Worm (Caenorhabditis elegans): ENCODE results near the gene exos-2.

Gene exos-2

DNA sequence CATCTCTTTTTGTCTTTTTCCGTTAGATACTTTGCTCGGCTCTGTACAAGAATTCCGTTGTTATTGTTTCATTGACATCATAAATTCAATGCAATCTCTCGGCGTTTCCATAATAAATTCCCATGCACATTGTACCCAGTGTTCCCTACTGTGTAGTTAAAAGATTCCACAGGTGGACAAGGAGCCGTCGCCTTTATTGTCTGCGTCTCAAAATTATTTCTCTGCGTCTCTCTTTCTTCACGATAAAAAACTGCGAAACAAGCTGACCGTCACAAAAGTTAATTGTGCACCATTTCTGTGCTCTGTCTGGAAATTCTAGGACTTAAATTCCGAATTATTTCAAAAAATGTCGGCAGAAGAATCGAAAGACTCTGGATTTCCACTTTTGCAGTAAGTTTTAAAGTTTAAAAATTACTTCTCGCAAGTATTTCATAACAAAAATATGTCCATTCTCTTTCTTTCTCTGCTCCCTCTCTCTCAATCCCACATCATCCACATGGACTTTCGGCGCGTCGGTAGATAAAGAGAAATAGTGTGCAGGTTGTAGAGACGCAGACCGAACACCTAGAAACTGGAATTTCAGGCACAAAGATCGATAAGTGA is 26.8 kb downstream of the exos-2 start:
- TF ChIP-seq hmg-1.2 (GFP tag; IDR thresholded peaks at IDR 0.05) (peak; percentile 86), T07F8.4 (tag; optimal IDR thresholded peaks at IDR 0.05) (no peak), cebp-1 (GFP tag; IDR thresholded peaks at IDR 0.05) (peak; percentile 55; the same call in 1 of the 2 replicates), cebp-1 (tag; optimal IDR thresholded peaks at IDR 0.05) (peak; percentile 81), B0035.1 (tag; optimal IDR thresholded peaks at IDR 0.05) (no peak), pbrm-1 (GFP tag; IDR thresholded peaks at IDR 0.05) (0 out of 2 replicates have a peak, but pooled peaks have one; percentile 35), snpc-4 (GFP tag; optimal IDR thresholded peaks at IDR 0.05) (no peak), snpc-4 (tag; optimal IDR thresholded peaks at IDR 0.05) (peak in 2 of 4 experiments; percentile 8 to 32), nhr-80 (tag; optimal IDR thresholded peaks at IDR 0.05) (peak; percentile 82)

DNA sequence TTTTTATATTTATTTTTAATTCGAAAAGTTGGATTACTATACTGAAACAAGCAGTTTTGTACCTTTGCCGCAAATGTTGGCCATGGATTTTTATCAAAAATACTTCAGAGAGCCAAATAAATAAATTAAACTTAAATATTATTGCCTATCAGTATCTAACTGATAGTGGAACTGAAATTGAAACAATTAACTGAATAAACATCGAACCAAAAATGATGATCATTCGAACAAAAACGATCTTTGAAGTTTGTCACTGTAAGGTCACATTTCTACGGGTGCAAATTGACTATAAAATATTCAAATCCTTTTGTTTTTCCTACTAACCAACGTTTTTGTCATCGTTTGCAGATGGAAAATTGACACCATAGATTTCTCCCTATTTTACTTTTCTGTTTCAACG is 27.7 kb downstream of the exos-2 start:
- TF ChIP-seq nhr-80 (tag; optimal IDR thresholded peaks at IDR 0.05) (peak; percentile 1), pha-4 (tag; optimal IDR thresholded peaks at IDR 0.05) (no peak), dpff-1 (tag; optimal IDR thresholded peaks at IDR 0.05) (no peak), Y95B8A.8 (GFP tag; IDR thresholded peaks at IDR 0.05) (no peak), K11D2.4 (GFP tag; IDR thresholded peaks at IDR 0.05) (no peak), rec-8 (tag; optimal IDR thresholded peaks at IDR 0.05) (no peak)

DNA sequence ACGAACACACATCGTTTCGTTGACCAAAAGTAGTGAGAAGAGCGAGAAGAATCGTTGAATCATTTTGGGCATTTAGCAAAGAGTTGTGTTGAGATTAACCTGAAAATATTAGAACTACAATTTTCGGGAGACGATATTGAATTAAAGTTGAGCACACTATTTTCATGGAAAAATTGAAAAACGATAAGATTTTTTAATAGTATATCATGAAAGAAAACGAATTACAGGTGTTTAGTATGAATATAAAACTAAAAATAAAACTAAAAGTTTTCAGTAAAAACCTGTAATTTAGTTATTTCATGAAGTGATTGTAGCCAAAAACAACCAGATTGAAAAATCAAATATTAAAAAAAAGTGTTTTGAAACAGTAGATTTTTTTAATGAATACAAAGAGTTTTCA is 42.2 kb downstream of the exos-2 start, which contains the start of gene lgc-10:
Gene lgc-10 (minus strand): TSS at position 101 of the 400 bp plus-strand sequence.
- TF ChIP-seq hlh-26 (GFP tag; conservative IDR thresholded peaks at IDR 0.05) (no peak), rpc-1 (optimal IDR thresholded peaks at IDR 0.05) (no peak), rpc-1 (tag; optimal IDR thresholded peaks at IDR 0.05) (no peak), efl-1 (GFP tag; optimal IDR thresholded peaks at IDR 0.05) (no peak), somi-1 (GFP tag; optimal IDR thresholded peaks at IDR 0.05) (no peak), ceh-27 (GFP tag; optimal IDR thresholded peaks at IDR 0.05) (no peak), ztf-22 (GFP tag; optimal IDR thresholded peaks at IDR 0.05) (no peak), tlf-1 (GFP tag; optimal IDR thresholded peaks at IDR 0.05) (no peak), ceh-58 (GFP tag; IDR thresholded peaks at IDR 0.05) (no peak), B0336.3 (GFP tag; IDR thresholded peaks at IDR 0.05) (no peak), F22D6.2 (tag; optimal IDR thresholded peaks at IDR 0.05) (no peak), Y53G8AR.9 (GFP tag; conservative IDR thresholded peaks at IDR 0.05) (no peak), F37B4.10 (GFP tag; IDR thresholded peaks at IDR 0.05) (no peak), atf-7 (tag; optimal IDR thresholded peaks at IDR 0.05) (no peak), repo-1 (tag; optimal IDR thresholded peaks at IDR 0.05) (no peak), ztf-18 (tag; optimal IDR thresholded peaks at IDR 0.05) (no peak), F39B2.1 (GFP tag; IDR thresholded peaks at IDR 0.05) (no peak), ceh-40 (GFP tag; IDR thresholded peaks at IDR 0.05) (no peak)

DNA sequence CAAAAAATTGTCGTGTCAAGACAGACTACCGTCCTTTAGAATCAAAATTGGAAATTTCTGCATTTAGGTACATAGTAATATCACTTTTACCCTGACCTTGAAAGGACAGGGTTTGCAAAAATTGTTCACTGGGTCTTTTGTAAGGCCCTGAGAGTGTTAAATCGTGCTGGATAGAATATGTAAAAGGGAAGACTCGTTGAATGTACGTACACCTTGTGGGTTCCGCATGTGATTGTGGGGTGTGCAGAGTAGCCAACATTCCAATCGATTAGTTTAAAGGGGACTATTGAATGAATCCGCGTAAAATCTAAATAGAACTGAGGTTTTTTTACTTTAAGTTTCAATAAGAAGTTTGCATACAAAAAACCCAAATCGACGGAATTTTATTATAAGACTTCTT is 45.3 kb downstream of the exos-2 start:
- peak; percentile 69 for TF ChIP-seq snpc-4 (GFP tag; optimal IDR thresholded peaks at IDR 0.05)
- peak; percentile 66 to 77 (median 73) for TF ChIP-seq snpc-4 (tag; optimal IDR thresholded peaks at IDR 0.05)
- peak; percentile 79 for TF ChIP-seq snpc-1.1 (tag; optimal IDR thresholded peaks at IDR 0.05; ENCODE audit: insufficient read depth)
- TF ChIP-seq lir-1 (GFP tag; conservative IDR thresholded peaks at IDR 0.05) = no peak
- peak; percentile 57; the same call in 1 of the 2 replicates for TF ChIP-seq attf-6 (GFP tag; IDR thresholded peaks at IDR 0.05)
- TF ChIP-seq D2030.7 (GFP tag; IDR thresholded peaks at IDR 0.05) = no peak
- TF ChIP-seq B0035.1 (tag; optimal IDR thresholded peaks at IDR 0.05) = no peak
- no peak for TF ChIP-seq T07F8.4 (tag; optimal IDR thresholded peaks at IDR 0.05)
- TF ChIP-seq snpc-1.3 (tag; optimal IDR thresholded peaks at IDR 0.05; ENCODE audit: insufficient read depth) = no peak

All from whole organism, young adult.